Worm (Caenorhabditis elegans): Measurements from ENCODE around the gene unc-79.

ce11 chrIII:4090773-4091172 lies 24.3 kb downstream of the unc-79 start, which contains the start of gene C03C10.2:
- TF ChIP-seq nhr-12 (tag; optimal IDR thresholded peaks at IDR 0.05) (no peak), nhr-237 (tag; optimal IDR thresholded peaks at IDR 0.05) (no peak), blmp-1 (tag; optimal IDR thresholded peaks at IDR 0.05; ENCODE audit: insufficient read depth) (no peak), lin-39 (tag; optimal IDR thresholded peaks at IDR 0.05) (no peak), lsy-2 (tag; optimal IDR thresholded peaks at IDR 0.05) (no peak), R02D3.7 (tag; optimal IDR thresholded peaks at IDR 0.05) (no peak), nhr-77 (tag; optimal IDR thresholded peaks at IDR 0.05) (no peak), snpc-4 (tag; optimal IDR thresholded peaks at IDR 0.05) (no peak), aly-2 (tag; optimal IDR thresholded peaks at IDR 0.05) (no peak), fos-1 (tag; optimal IDR thresholded peaks at IDR 0.05) (no peak)
